Fruit fly (Drosophila melanogaster) whole organism, pupa: ENCODE measurements around the gene Paics.

ENCODE experiments used
- CG10348 ChIP-seq: fragments of 200-800 bp; sonication (Bioruptor generic); IDR thresholded peaks from 2 replicates; pipeline ENCODE4 v1.3.6; 2022; ENCODE audit warnings: missing biosample characterization, missing genetic modification characterization
- CG12605 ChIP-seq: fragments of 200-800 bp; sonication (Bioruptor generic); IDR thresholded peaks from 2 replicates; pipeline ENCODE4 v1.3.6; 2022; ENCODE audit warnings: missing biosample characterization, missing genetic modification characterization
- CG13204 ChIP-seq: fragments of 200-800 bp; sonication (Bioruptor generic); optimal IDR thresholded peaks from 2 replicates; lab custom pipeline; 2018; ENCODE audit warnings: missing biosample characterization, mild to moderate bottlenecking, missing genetic modification characterization, moderate library complexity
- CG14655 ChIP-seq: fragments of 200-800 bp; sonication (Bioruptor generic); optimal IDR thresholded peaks from 3 replicates; lab custom pipeline; 2017; ENCODE audit warnings: mild to moderate bottlenecking, missing biosample characterization, missing genetic modification reagents, missing genetic modification characterization
- CG15710 ChIP-seq: fragments of 200-800 bp; sonication (Bioruptor generic); optimal IDR thresholded peaks from 2 replicates; lab custom pipeline; 2018; ENCODE audit warnings: missing biosample characterization, mild to moderate bottlenecking, missing genetic modification characterization, moderate library complexity
- CG17806 ChIP-seq: fragments of 200-800 bp; sonication (Bioruptor generic); optimal IDR thresholded peaks from 2 replicates; lab custom pipeline; 2018; ENCODE audit warnings: missing biosample characterization, mild to moderate bottlenecking, missing genetic modification characterization, moderate library complexity
- CG32121 ChIP-seq: fragments of 200-800 bp; sonication (Bioruptor generic); IDR thresholded peaks from 2 replicates; pipeline ENCODE4 v1.3.6; 2022; ENCODE audit warnings: missing biosample characterization, missing genetic modification characterization
- CG34367 ChIP-seq: fragments of 200-800 bp; sonication (Bioruptor generic); optimal IDR thresholded peaks from 2 replicates; lab custom pipeline; 2018; ENCODE audit warnings: missing biosample characterization, mild to moderate bottlenecking, missing genetic modification characterization
- CG4496 ChIP-seq: fragments of 200-800 bp; sonication (Bioruptor generic); IDR thresholded peaks from 3 replicates; pipeline ENCODE4 v1.3.6; 2022; ENCODE audit warnings: missing biosample characterization, missing genetic modification characterization
- CG8159 ChIP-seq: fragments of 200-800 bp; sonication (Bioruptor generic); optimal IDR thresholded peaks from 3 replicates; lab custom pipeline; 2018; ENCODE audit warnings: missing biosample characterization, mild to moderate bottlenecking, missing genetic modification characterization, moderate library complexity
- CG8301 ChIP-seq: fragments of 200-800 bp; sonication (Bioruptor generic); optimal IDR thresholded peaks from 2 replicates; lab custom pipeline; 2018; ENCODE audit warnings: missing biosample characterization, mild to moderate bottlenecking, missing genetic modification characterization
- CG9948 ChIP-seq: fragments of 200-800 bp; sonication (Bioruptor generic); optimal IDR thresholded peaks from 2 replicates; lab custom pipeline; 2018; ENCODE audit warnings: missing biosample characterization, mild to moderate bottlenecking, missing genetic modification characterization, moderate library complexity
- D1 ChIP-seq: fragments of 200-800 bp; sonication (Bioruptor generic); optimal IDR thresholded peaks from 2 replicates; lab custom pipeline; 2018; ENCODE audit warnings: missing biosample characterization, mild to moderate bottlenecking, missing genetic modification characterization, moderate library complexity
- EcR ChIP-seq: fragments of 200-800 bp; sonication (Bioruptor generic); optimal IDR thresholded peaks from 3 replicates; lab custom pipeline; 2019; ENCODE audit warnings: missing biosample characterization, missing genetic modification characterization, mild to moderate bottlenecking, moderate library complexity, missing genetic modification reagents
- Ets98B ChIP-seq: fragments of 200-800 bp; sonication (Bioruptor generic); IDR thresholded peaks from 2 replicates; pipeline ENCODE4 v1.3.6; 2022; ENCODE audit warnings: missing biosample characterization, missing genetic modification characterization
- Pif1A ChIP-seq: fragments of 200-800 bp; sonication (Bioruptor generic); optimal IDR thresholded peaks from 3 replicates; lab custom pipeline; 2016; ENCODE audit warnings: missing biosample characterization, missing genetic modification characterization
- Pif1B ChIP-seq: fragments of 200-800 bp; sonication (Bioruptor generic); optimal IDR thresholded peaks from 3 replicates; lab custom pipeline; 2016; ENCODE audit warnings: missing biosample characterization, missing genetic modification characterization
- Snoo ChIP-seq: fragments of 200-800 bp; sonication (Bioruptor generic); optimal IDR thresholded peaks from 3 replicates; lab custom pipeline; 2017; ENCODE audit warnings: missing biosample characterization, mild to moderate bottlenecking, missing genetic modification characterization, inconsistent platforms
- fd96Ca ChIP-seq: fragments of 200-800 bp; sonication (Bioruptor generic); IDR thresholded peaks from 3 replicates; pipeline ENCODE4 v1.3.6; 2022; ENCODE audit warnings: missing biosample characterization, missing genetic modification characterization
- gl ChIP-seq: fragments of 200-800 bp; sonication (Bioruptor generic); optimal IDR thresholded peaks from 2 replicates; lab custom pipeline; 2018; ENCODE audit warnings: missing biosample characterization, mild to moderate bottlenecking, missing genetic modification characterization
- rn ChIP-seq: fragments of 200-800 bp; sonication (Bioruptor generic); IDR thresholded peaks from 2 replicates; pipeline ENCODE4 v1.3.6; 2022; ENCODE audit warnings: missing biosample characterization, missing genetic modification characterization

The Paics gene

DNA sequence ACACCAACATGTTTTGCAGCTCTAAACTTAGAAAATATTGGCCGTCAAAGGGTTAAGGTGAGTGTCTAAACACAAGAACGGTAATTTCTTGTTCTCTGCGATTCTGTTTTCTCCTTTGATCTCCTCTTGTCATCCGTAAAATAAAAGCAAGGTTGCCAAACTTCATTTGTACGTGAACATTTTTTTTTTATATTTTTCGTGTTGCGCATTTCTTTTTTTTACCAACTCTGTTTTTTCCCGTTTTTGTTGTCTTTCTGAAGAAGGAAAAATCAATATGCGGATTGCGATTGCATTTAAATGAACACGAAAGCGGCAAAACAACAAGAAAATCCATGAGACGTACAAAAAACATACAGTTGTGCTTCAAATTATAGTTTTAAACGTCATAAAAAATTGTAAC lies 20.6 kb downstream of the Paics start:
- no peak for TF ChIP-seq CG15710 (tag; lab: Kevin White, UChicago)
- TF ChIP-seq CG10348 (GFP tag; lab: Robert Waterston, UW), result no peak
- TF ChIP-seq CG9948 (tag; lab: Kevin White, UChicago), result no peak
- no peak for TF ChIP-seq Ets98B (GFP tag; lab: Robert Waterston, UW)
- no peak for TF ChIP-seq fd96Ca (GFP tag; lab: Robert Waterston, UW)
- no peak for TF ChIP-seq CG32121
- no peak for TF ChIP-seq D1 (tag; lab: Kevin White, UChicago)
- no peak for TF ChIP-seq CG12605 (GFP tag; lab: Robert Waterston, UW)
- no peak for TF ChIP-seq Pif1A (GFP tag; lab: Kevin White, UChicago)
- TF ChIP-seq, all 21 proteins: peak for 0

DNA sequence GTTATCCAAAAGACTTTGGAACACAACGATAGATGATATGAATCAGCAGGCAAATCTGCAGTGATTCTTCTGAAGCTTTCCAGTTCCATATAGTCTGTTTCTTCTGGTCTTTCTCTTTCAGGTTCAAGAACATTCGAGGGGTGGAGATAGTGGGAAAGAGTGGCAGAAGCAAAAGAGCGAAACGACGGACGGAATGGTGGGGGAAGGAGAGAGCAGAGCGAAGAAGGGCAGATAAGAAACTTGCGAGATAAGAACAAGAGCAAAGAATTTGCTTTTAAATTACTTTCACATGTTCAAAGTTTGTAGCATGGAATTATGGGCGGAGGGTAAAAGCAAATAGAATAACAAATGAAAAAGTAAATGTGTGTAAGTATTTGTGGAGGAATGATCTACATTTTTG lies 21.4 kb downstream of the Paics start:
- peak; percentile 74 for TF ChIP-seq EcR (GFP tag; lab: Kevin White, UChicago)
- TF ChIP-seq CG15710 (tag; lab: Kevin White, UChicago), result no peak
- TF ChIP-seq CG10348 (GFP tag; lab: Robert Waterston, UW), result no peak
- peak; percentile 37 for TF ChIP-seq CG14655 (GFP tag; lab: Kevin White, UChicago)
- TF ChIP-seq, all 21 proteins: peak for 2

DNA sequence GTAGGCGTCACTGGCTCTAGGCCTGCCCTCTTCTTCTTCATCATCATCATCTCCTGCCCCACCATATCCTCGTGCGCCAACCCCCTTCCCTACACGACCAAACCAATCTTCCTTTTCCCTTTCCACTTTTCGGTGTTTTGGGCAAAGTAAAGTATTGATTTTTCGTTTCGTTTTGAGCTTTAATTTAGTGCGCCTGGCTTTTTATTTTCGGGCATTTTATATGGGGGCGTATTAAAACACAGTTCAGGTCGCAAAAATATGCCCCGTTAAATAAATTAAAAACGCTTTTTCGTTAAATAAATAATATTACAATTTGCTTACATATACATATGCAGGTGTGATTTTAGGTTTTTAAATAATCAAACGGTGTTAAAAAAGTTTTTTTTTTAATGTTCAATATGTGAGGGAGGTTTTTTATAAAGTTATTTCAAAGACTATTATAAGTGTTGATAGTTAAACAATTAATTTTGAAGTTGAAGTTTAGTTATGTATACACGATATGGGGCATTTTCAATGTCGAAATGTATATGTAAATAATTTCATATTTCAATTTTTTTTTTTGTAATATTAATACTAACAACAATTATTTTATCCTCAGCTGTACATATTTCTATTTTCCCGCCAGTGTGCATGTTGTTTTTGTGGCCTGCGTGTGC lies 22.6 kb downstream of the Paics start:
- peak; percentile 37 for TF ChIP-seq CG15710 (tag; lab: Kevin White, UChicago)
- peak; percentile 64 for TF ChIP-seq CG32121
- TF ChIP-seq CG17806 (tag; lab: Kevin White, UChicago), result peak; percentile 42
- TF ChIP-seq Pif1B, result no peak
- peak; percentile 11 for TF ChIP-seq CG34367 (tag; lab: Kevin White, UChicago)
- TF ChIP-seq CG10348 (GFP tag; lab: Robert Waterston, UW), result no peak
- no peak for TF ChIP-seq Ets98B (GFP tag; lab: Robert Waterston, UW)
- TF ChIP-seq CG9948 (tag; lab: Kevin White, UChicago), result peak; percentile 46
- TF ChIP-seq Pif1A (GFP tag; lab: Kevin White, UChicago), result no peak
- peak; percentile 65 for TF ChIP-seq CG8159 (tag; lab: Kevin White, UChicago)
- TF ChIP-seq CG12605 (GFP tag; lab: Robert Waterston, UW), result no peak
- TF ChIP-seq rn, result no peak
- peak; percentile 54 for TF ChIP-seq CG14655 (GFP tag; lab: Kevin White, UChicago)
- TF ChIP-seq EcR (GFP tag; lab: Kevin White, UChicago), result no peak
- no peak for TF ChIP-seq CG13204 (GFP tag; lab: Kevin White, UChicago)
- peak; percentile 40; the same call in 1 of the 3 replicates for TF ChIP-seq CG4496 (GFP tag; lab: Robert Waterston, UW)
- TF ChIP-seq CG8301 (tag; lab: Kevin White, UChicago), result peak; percentile 13
- no peak for TF ChIP-seq fd96Ca (GFP tag; lab: Robert Waterston, UW)
- no peak for TF ChIP-seq gl (tag; lab: Kevin White, UChicago)
- TF ChIP-seq D1 (tag; lab: Kevin White, UChicago), result peak; percentile 45
- TF ChIP-seq Snoo (tag; lab: Kevin White, UChicago), result peak; percentile 58

DNA sequence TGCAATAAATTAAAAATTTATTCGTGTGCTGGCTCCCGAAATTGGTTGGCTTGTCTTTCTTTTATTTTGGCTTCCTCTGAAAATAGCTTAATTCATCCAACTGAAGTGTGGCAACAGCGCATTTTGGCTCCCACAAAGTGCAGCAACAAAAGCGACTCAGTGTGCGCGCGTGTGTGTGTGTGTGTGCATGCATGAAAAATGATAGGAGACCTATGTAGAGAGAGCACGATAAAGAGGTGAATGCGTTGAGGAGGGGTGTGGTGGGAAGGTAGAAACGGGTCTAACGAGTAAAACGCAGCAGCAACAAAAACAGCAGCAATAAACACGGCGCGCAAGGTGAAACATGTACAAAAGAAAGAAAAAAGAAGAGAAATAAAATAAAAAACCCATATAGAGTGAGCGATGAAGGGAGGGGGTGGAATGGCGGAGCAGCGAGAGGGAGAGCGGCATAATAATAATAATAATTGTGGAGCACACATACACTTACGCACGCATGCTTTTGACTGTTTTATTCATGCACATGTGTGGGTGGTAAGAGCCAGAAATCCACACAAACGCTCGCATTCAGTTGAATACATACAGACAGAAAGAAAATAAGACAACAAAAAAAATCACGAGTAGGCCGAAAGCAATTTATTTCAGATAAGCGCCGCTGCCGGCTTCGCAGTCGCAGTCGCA lies 23.2 kb downstream of the Paics start:
- peak; percentile 92 for TF ChIP-seq CG32121
- peak; percentile 91 for TF ChIP-seq CG12605 (GFP tag; lab: Robert Waterston, UW)
- TF ChIP-seq Pif1A (GFP tag; lab: Kevin White, UChicago), result peak; percentile 86
- peak; percentile 92 for TF ChIP-seq CG13204 (GFP tag; lab: Kevin White, UChicago)
- no peak for TF ChIP-seq CG10348 (GFP tag; lab: Robert Waterston, UW)
- peak; percentile 71 for TF ChIP-seq Snoo (tag; lab: Kevin White, UChicago)
- peak; percentile 90 for TF ChIP-seq fd96Ca (GFP tag; lab: Robert Waterston, UW)
- TF ChIP-seq CG8301 (tag; lab: Kevin White, UChicago), result peak; percentile 74
- peak; percentile 95 for TF ChIP-seq CG4496 (GFP tag; lab: Robert Waterston, UW)
- TF ChIP-seq Ets98B (GFP tag; lab: Robert Waterston, UW), result peak; percentile 88
- peak; percentile 79 for TF ChIP-seq CG8159 (tag; lab: Kevin White, UChicago)
- TF ChIP-seq Pif1B, result peak; percentile 85
- peak; percentile 80 for TF ChIP-seq CG9948 (tag; lab: Kevin White, UChicago)
- TF ChIP-seq rn, result peak; percentile 78
- peak; percentile 81 for TF ChIP-seq CG34367 (tag; lab: Kevin White, UChicago)
- TF ChIP-seq CG17806 (tag; lab: Kevin White, UChicago), result peak; percentile 69
- TF ChIP-seq CG15710 (tag; lab: Kevin White, UChicago), result peak; percentile 84
- peak; percentile 77 for TF ChIP-seq EcR (GFP tag; lab: Kevin White, UChicago)
- TF ChIP-seq CG14655 (GFP tag; lab: Kevin White, UChicago), result peak; percentile 87
- peak; percentile 51 for TF ChIP-seq D1 (tag; lab: Kevin White, UChicago)
- peak; percentile 90 for TF ChIP-seq gl (tag; lab: Kevin White, UChicago)
- TF ChIP-seq, all 21 proteins: peak for 20
